Worm (Caenorhabditis elegans): ENCODE results near the gene mpst-7.

mpst-7 gene

ce11 chrV:12941797-12942474 is 19.0 kb downstream of the mpst-7 start, which contains the start of gene T16G1.4:
Gene T16G1.4 (minus strand): TSS chrV:12941847.
- no peak for TF ChIP-seq hmbx-1 (tag; optimal IDR thresholded peaks at IDR 0.05)

ce11 chrV:12939434-12939833 is 21.5 kb downstream of the mpst-7 start, which contains the start of gene T16G1.5:
Gene T16G1.5 (minus strand): TSS chrV:12939552.
- TF ChIP-seq aly-1 (tag; optimal IDR thresholded peaks at IDR 0.05): no peak
- no peak for TF ChIP-seq tbx-11 (GFP tag; IDR thresholded peaks at IDR 0.05)
- TF ChIP-seq ets-7 (tag; optimal IDR thresholded peaks at IDR 0.05): no peak
- TF ChIP-seq B0310.2 (tag; optimal IDR thresholded peaks at IDR 0.05): no peak
- TF ChIP-seq scrt-1 (GFP tag; IDR thresholded peaks at IDR 0.05): no peak
- TF ChIP-seq ceh-36 (tag; optimal IDR thresholded peaks at IDR 0.05): no peak
- no peak for TF ChIP-seq F13C5.2 (tag; optimal IDR thresholded peaks at IDR 0.05)
- TF ChIP-seq tra-4 (tag; optimal IDR thresholded peaks at IDR 0.05): no peak
- no peak for TF ChIP-seq tbx-37 (GFP tag; conservative IDR thresholded peaks at IDR 0.05)
- no peak for TF ChIP-seq pes-1 (GFP tag; IDR thresholded peaks at IDR 0.05)
- TF ChIP-seq hmbx-1 (tag; optimal IDR thresholded peaks at IDR 0.05): no peak
- TF ChIP-seq hnd-1 (tag; optimal IDR thresholded peaks at IDR 0.05): no peak
- no peak for TF ChIP-seq ama-1 (optimal IDR thresholded peaks at IDR 0.05)
- no peak for TF ChIP-seq ceh-13 (GFP tag; optimal IDR thresholded peaks at IDR 0.05)
- no peak for TF ChIP-seq hmg-4 (GFP tag; optimal IDR thresholded peaks at IDR 0.05)
- no peak for TF ChIP-seq sea-1 (GFP tag; conservative IDR thresholded peaks at IDR 0.05)
- no peak for TF ChIP-seq flt-1 (GFP tag; IDR thresholded peaks at IDR 0.05)

ce11 chrV:12937098-12937497 is 23.8 kb downstream of the mpst-7 start, which contains the start of gene T16G1.6:
Gene T16G1.6 (minus strand): TSS chrV:12937174.
- TF ChIP-seq ets-7 (tag; optimal IDR thresholded peaks at IDR 0.05) (no peak), flt-1 (GFP tag; IDR thresholded peaks at IDR 0.05) (no peak), scrt-1 (GFP tag; IDR thresholded peaks at IDR 0.05) (no peak), F13C5.2 (tag; optimal IDR thresholded peaks at IDR 0.05) (no peak), hnd-1 (tag; optimal IDR thresholded peaks at IDR 0.05) (no peak), hmg-4 (GFP tag; optimal IDR thresholded peaks at IDR 0.05) (no peak), tbx-37 (GFP tag; conservative IDR thresholded peaks at IDR 0.05) (no peak), aly-1 (tag; optimal IDR thresholded peaks at IDR 0.05) (no peak)

ce11 chrV:12934976-12935375 is 26.0 kb downstream of the mpst-7 start, which contains the start of gene T16G1.7:
Gene T16G1.7 (minus strand): TSS chrV:12935112.
- TF ChIP-seq ama-1 (optimal IDR thresholded peaks at IDR 0.05): no peak
- TF ChIP-seq ceh-13 (GFP tag; optimal IDR thresholded peaks at IDR 0.05): no peak

ce11 chrV:12933654-12934053 is 27.3 kb downstream of the mpst-7 start:
- no peak for TF ChIP-seq flt-1 (GFP tag; IDR thresholded peaks at IDR 0.05)
- no peak for TF ChIP-seq hmbx-1 (tag; optimal IDR thresholded peaks at IDR 0.05)
- no peak for TF ChIP-seq B0310.2 (tag; optimal IDR thresholded peaks at IDR 0.05)
- no peak for TF ChIP-seq ceh-36 (tag; optimal IDR thresholded peaks at IDR 0.05)
- TF ChIP-seq pes-1 (GFP tag; IDR thresholded peaks at IDR 0.05): no peak
- no peak for TF ChIP-seq tbx-37 (GFP tag; conservative IDR thresholded peaks at IDR 0.05)
- TF ChIP-seq ets-7 (tag; optimal IDR thresholded peaks at IDR 0.05): no peak
- no peak for TF ChIP-seq sea-1 (GFP tag; conservative IDR thresholded peaks at IDR 0.05)
- TF ChIP-seq aly-1 (tag; optimal IDR thresholded peaks at IDR 0.05): no peak

ce11 chrV:12928929-12929532 is 31.9 kb downstream of the mpst-7 start, which contains the start of gene T16G1.2:
Gene T16G1.2 (plus strand): TSS chrV:12929482.
- no peak for TF ChIP-seq pes-1 (GFP tag; IDR thresholded peaks at IDR 0.05)
- TF ChIP-seq sea-1 (GFP tag; conservative IDR thresholded peaks at IDR 0.05): no peak
- no peak for TF ChIP-seq F13C5.2 (tag; optimal IDR thresholded peaks at IDR 0.05)
- TF ChIP-seq hnd-1 (tag; optimal IDR thresholded peaks at IDR 0.05): no peak
- TF ChIP-seq aly-1 (tag; optimal IDR thresholded peaks at IDR 0.05): no peak
- TF ChIP-seq tbx-37 (GFP tag; conservative IDR thresholded peaks at IDR 0.05): no peak
- TF ChIP-seq ama-1 (optimal IDR thresholded peaks at IDR 0.05): no peak
- no peak for TF ChIP-seq flt-1 (GFP tag; IDR thresholded peaks at IDR 0.05)
- TF ChIP-seq ets-7 (tag; optimal IDR thresholded peaks at IDR 0.05): no peak
- no peak for TF ChIP-seq ceh-36 (tag; optimal IDR thresholded peaks at IDR 0.05)
- TF ChIP-seq B0310.2 (tag; optimal IDR thresholded peaks at IDR 0.05): no peak
- TF ChIP-seq tbx-11 (GFP tag; IDR thresholded peaks at IDR 0.05): no peak
- no peak for TF ChIP-seq hmg-4 (GFP tag; optimal IDR thresholded peaks at IDR 0.05)
- TF ChIP-seq scrt-1 (GFP tag; IDR thresholded peaks at IDR 0.05): no peak
- no peak for TF ChIP-seq ceh-13 (GFP tag; optimal IDR thresholded peaks at IDR 0.05)
- no peak for TF ChIP-seq tra-4 (tag; optimal IDR thresholded peaks at IDR 0.05)
- no peak for TF ChIP-seq hmbx-1 (tag; optimal IDR thresholded peaks at IDR 0.05)

- TF ChIP-seq pes-1 (GFP tag; IDR thresholded peaks at IDR 0.05): no peak
- no peak for TF ChIP-seq ama-1 (optimal IDR thresholded peaks at IDR 0.05)
- TF ChIP-seq tbx-11 (GFP tag; IDR thresholded peaks at IDR 0.05): no peak
- no peak for TF ChIP-seq tbx-37 (GFP tag; conservative IDR thresholded peaks at IDR 0.05)
- no peak for TF ChIP-seq flt-1 (GFP tag; IDR thresholded peaks at IDR 0.05)
- TF ChIP-seq scrt-1 (GFP tag; IDR thresholded peaks at IDR 0.05): no peak
- TF ChIP-seq ceh-13 (GFP tag; optimal IDR thresholded peaks at IDR 0.05): no peak
- no peak for TF ChIP-seq aly-1 (tag; optimal IDR thresholded peaks at IDR 0.05)
- no peak for TF ChIP-seq sea-1 (GFP tag; conservative IDR thresholded peaks at IDR 0.05)
- TF ChIP-seq hmbx-1 (tag; optimal IDR thresholded peaks at IDR 0.05): no peak
- TF ChIP-seq hnd-1 (tag; optimal IDR thresholded peaks at IDR 0.05): no peak
These were observed 36.8 kb downstream of the mpst-7 start, which contains the start of gene pqn-67 for ce11 chrV:12924128-12924527. Gene pqn-67 (plus strand): TSS chrV:12924428.

- TF ChIP-seq scrt-1 (GFP tag; IDR thresholded peaks at IDR 0.05): no peak
- no peak for TF ChIP-seq hmg-4 (GFP tag; optimal IDR thresholded peaks at IDR 0.05)
- no peak for TF ChIP-seq pes-1 (GFP tag; IDR thresholded peaks at IDR 0.05)
- no peak for TF ChIP-seq ama-1 (optimal IDR thresholded peaks at IDR 0.05)
- no peak for TF ChIP-seq sea-1 (GFP tag; conservative IDR thresholded peaks at IDR 0.05)
- no peak for TF ChIP-seq flt-1 (GFP tag; IDR thresholded peaks at IDR 0.05)
- TF ChIP-seq ceh-13 (GFP tag; optimal IDR thresholded peaks at IDR 0.05): no peak
- no peak for TF ChIP-seq hnd-1 (tag; optimal IDR thresholded peaks at IDR 0.05)
- no peak for TF ChIP-seq F13C5.2 (tag; optimal IDR thresholded peaks at IDR 0.05)
- TF ChIP-seq tbx-37 (GFP tag; conservative IDR thresholded peaks at IDR 0.05): no peak
- TF ChIP-seq aly-1 (tag; optimal IDR thresholded peaks at IDR 0.05): no peak
These were observed 38.6 kb downstream of the mpst-7 start, which contains the start of gene dhrs-4 for ce11 chrV:12922308-12922707. Gene dhrs-4 (plus strand): TSS chrV:12922608.

Data from whole organism, early embryonic.